Worm (Caenorhabditis elegans) whole organism, L4/young adult: ENCODE results near the gene C39E9.7.

Experiments used
- W03F9.2 ChIP-seq: fragments of 150-350 bp; optimal IDR thresholded peaks from 2 replicates; lab custom pipeline; 2014; ENCODE audit warnings: missing biosample characterization, missing genetic modification characterization
- him-1 ChIP-seq: sonication (generic microtip); optimal IDR thresholded peaks from 2 replicates; lab custom pipeline; 2016; ENCODE audit warnings: missing genotype, missing genetic modification reagents, missing genetic modification characterization, missing compliant biosample characterization

ce11 chrIV:13118794-13119193 lies 42.3 kb upstream of the C39E9.7 start, which contains the start of gene unc-30:
- TF ChIP-seq him-1 (tag; lab: Kevin White, UChicago) (no peak), W03F9.2 (tag; lab: Kevin White, UChicago) (no peak)
